Worm (Caenorhabditis elegans): ENCODE results near the gene C55A1.6.

- TF ChIP-seq aptf-2 (GFP tag; conservative IDR thresholded peaks at IDR 0.05) (no peak), nfya-2 (GFP tag; IDR thresholded peaks at IDR 0.05) (no peak), T26A5.8 (tag; optimal IDR thresholded peaks at IDR 0.05) (no peak), ets-4 (GFP tag; optimal IDR thresholded peaks at IDR 0.05) (no peak), F22D6.2 (tag; optimal IDR thresholded peaks at IDR 0.05) (no peak), ama-1 (optimal IDR thresholded peaks at IDR 0.05) (no peak), ama-1 (GFP tag; optimal IDR thresholded peaks at IDR 0.05) (no peak), snpc-4 (GFP tag; optimal IDR thresholded peaks at IDR 0.05) (no peak), snpc-4 (tag; optimal IDR thresholded peaks at IDR 0.05) (no peak), F23B12.7 (tag; optimal IDR thresholded peaks at IDR 0.05; ENCODE audit: insufficient read depth) (no peak), egl-18 (GFP tag; IDR thresholded peaks at IDR 0.05) (no peak), tbp1 (GFP tag; optimal IDR thresholded peaks at IDR 0.05) (no peak)
Measured at ce11 chrV:15664053-15664661, 16.3 kb downstream of the C55A1.6 start.

Measured in whole organism, young adult.